Worm (Caenorhabditis elegans) whole organism, L1 larva: ENCODE measurements around the gene gmps-1.

ENCODE experiments used
- alr-1 ChIP-seq: fragments of 200-800 bp; sonication (Bioruptor generic); optimal IDR thresholded peaks from 2 replicates; lab custom pipeline; 2018; ENCODE audit warnings: borderline replicate concordance, mild to moderate bottlenecking, missing genetic modification characterization, missing compliant biosample characterization
- ces-1 ChIP-seq: fragments of 150-350 bp; optimal IDR thresholded peaks from 2 replicates; lab custom pipeline; 2014; ENCODE audit warnings: missing biosample characterization, missing genetic modification reagents, missing genetic modification characterization
- jun-1 ChIP-seq: fragments of 150-350 bp; optimal IDR thresholded peaks from 2 replicates; lab custom pipeline; 2014; ENCODE audit warnings: missing biosample characterization, missing genetic modification reagents, missing genetic modification characterization
- lsy-2 ChIP-seq, 2 experiments: fragments of 150-350 bp; optimal IDR thresholded peaks; 2 replicates each; lab custom pipeline; 2014; ENCODE audit warnings: missing biosample characterization in 2 of 2, missing genetic modification characterization in 2 of 2
- mdl-1 ChIP-seq, 2 experiments: fragments of 150-350 bp; optimal IDR thresholded peaks; 2 replicates each; lab custom pipeline; 2014 to 2017; ENCODE audit warnings: missing biosample characterization in 2 of 2, missing genetic modification characterization in 2 of 2, inconsistent platforms in 1 of 2
- nhr-237 ChIP-seq: fragments of 150-350 bp; optimal IDR thresholded peaks from 2 replicates; lab custom pipeline; 2014; ENCODE audit warnings: missing biosample characterization, missing genetic modification characterization
- pax-3 ChIP-seq: fragments of 200-800 bp; sonication (Bioruptor generic); optimal IDR thresholded peaks from 2 replicates; lab custom pipeline; 2018; ENCODE audit warnings: mild to moderate bottlenecking, missing genetic modification characterization, moderate library complexity, missing compliant biosample characterization
- skn-1 ChIP-seq: fragments of 150-350 bp; optimal IDR thresholded peaks from 2 replicates; lab custom pipeline; 2014; ENCODE audit warnings: missing biosample characterization, missing genetic modification characterization
- zag-1 ChIP-seq: fragments of 150-350 bp; optimal IDR thresholded peaks from 2 replicates; lab custom pipeline; 2014; ENCODE audit warnings: missing biosample characterization, missing genetic modification characterization

ce11 chrII:10880625-10881024 is 12.1 kb upstream of the gmps-1 start, which contains the start of gene lurp-1:
- no peak for TF ChIP-seq zag-1 (tag; lab: Kevin White, UChicago)
- no peak for TF ChIP-seq pax-3 (tag; lab: Kevin White, UChicago)
- TF ChIP-seq alr-1 (tag; lab: Kevin White, UChicago): no peak
- TF ChIP-seq jun-1: no peak
- no peak for TF ChIP-seq ces-1 (GFP tag; lab: Kevin White, UChicago)
- no peak for TF ChIP-seq skn-1 (tag; lab: Kevin White, UChicago)
- no peak for TF ChIP-seq nhr-237 (tag; lab: Kevin White, UChicago)
- no peak for TF ChIP-seq mdl-1 (tag; optimal IDR thresholded peaks at IDR 0.05; lab: Kevin White, UChicago)
- TF ChIP-seq lsy-2 (tag; optimal IDR thresholded peaks at IDR 0.05; lab: Kevin White, UChicago): no peak
